Fruit fly (Drosophila melanogaster) whole organism, embryonic: ENCODE measurements around the gene CG18131.

ENCODE experiments used
- Blimp-1 ChIP-seq: fragments of 200-800 bp; sonication (Bioruptor generic); optimal IDR thresholded peaks from 3 replicates; lab custom pipeline; 2018; ENCODE audit warnings: missing biosample characterization, missing genetic modification characterization, mild to moderate bottlenecking, moderate library complexity, missing genetic modification reagents
- CG12744 ChIP-seq: fragments of 200-800 bp; sonication (Bioruptor generic); optimal IDR thresholded peaks from 2 replicates; lab custom pipeline; 2016; ENCODE audit warnings: missing biosample characterization, missing genetic modification characterization
- CG14014 ChIP-seq: fragments of 200-800 bp; sonication (Bioruptor generic); IDR thresholded peaks from 2 replicates; pipeline ENCODE4 v1.3.6; 2022; ENCODE audit warnings: missing biosample characterization, missing genetic modification characterization
- CG1603 ChIP-seq: fragments of 200-800 bp; sonication (Bioruptor generic); optimal IDR thresholded peaks from 2 replicates; lab custom pipeline; 2019; ENCODE audit warnings: missing biosample characterization, mild to moderate bottlenecking, missing genetic modification characterization, moderate library complexity
- CG1647 ChIP-seq: fragments of 200-800 bp; sonication (Bioruptor generic); optimal IDR thresholded peaks from 3 replicates; lab custom pipeline; 2016; ENCODE audit warnings: missing biosample characterization, missing genetic modification characterization
- CG2202 ChIP-seq: fragments of 200-800 bp; sonication (Bioruptor generic); optimal IDR thresholded peaks from 2 replicates; lab custom pipeline; 2018; ENCODE audit warnings: missing biosample characterization, mild to moderate bottlenecking, missing genetic modification characterization
- CG2712 ChIP-seq: fragments of 200-800 bp; optimal IDR thresholded peaks from 3 replicates; lab custom pipeline; 2019; ENCODE audit warnings: missing biosample characterization, mild to moderate bottlenecking, missing genetic modification characterization, moderate library complexity
- CG30020 ChIP-seq: fragments of 200-800 bp; optimal IDR thresholded peaks from 2 replicates; lab custom pipeline; 2019; ENCODE audit warnings: missing biosample characterization, mild to moderate bottlenecking, missing genetic modification characterization, moderate library complexity
- CG30403 ChIP-seq: fragments of 200-800 bp; sonication (Bioruptor generic); optimal IDR thresholded peaks from 3 replicates; lab custom pipeline; 2016; ENCODE audit warnings: missing biosample characterization, missing genetic modification characterization
- CG34422 ChIP-seq: fragments of 200-800 bp; sonication (Bioruptor generic); IDR thresholded peaks from 3 replicates; pipeline ENCODE4 v1.3.6; 2022; ENCODE audit warnings: missing biosample characterization, missing genetic modification characterization
- CG3726 ChIP-seq: fragments of 200-800 bp; sonication (Bioruptor generic); IDR thresholded peaks from 3 replicates; pipeline ENCODE4, ENCODE4 v1.3.6; 2022; ENCODE audit warnings: missing biosample characterization, missing genetic modification characterization
- CG4730 ChIP-seq: fragments of 200-800 bp; sonication (Bioruptor generic); IDR thresholded peaks from 2 replicates; pipeline ENCODE4 v1.3.6; 2022; ENCODE audit warnings: missing biosample characterization, missing genetic modification characterization
- CG5180 ChIP-seq: fragments of 200-800 bp; sonication (Bioruptor generic); optimal IDR thresholded peaks from 3 replicates; lab custom pipeline; 2017; ENCODE audit warnings: missing biosample characterization, missing genetic modification characterization, mild to moderate bottlenecking, moderate library complexity, missing genetic modification reagents
- CG7357 ChIP-seq: fragments of 200-800 bp; sonication (Bioruptor generic); IDR thresholded peaks from 3 replicates; pipeline ENCODE4 v1.3.6; 2022; ENCODE audit warnings: missing biosample characterization, missing genetic modification characterization
- CG8290 ChIP-seq, 3 experiments: fragments of 200-800 bp; sonication (Bioruptor generic); optimal IDR thresholded peaks; 2 replicates each; lab custom pipeline; 2016 to 2019; ENCODE audit warnings: missing biosample characterization in 3 of 3, missing genetic modification characterization in 3 of 3, mild to moderate bottlenecking in 2 of 3, moderate library complexity in 1 of 3
- CG8359 ChIP-seq: fragments of 200-800 bp; sonication (Bioruptor generic); optimal IDR thresholded peaks from 2 replicates; lab custom pipeline; 2017; ENCODE audit warnings: missing biosample characterization, mild to moderate bottlenecking, missing genetic modification characterization, borderline replicate concordance
- CG8478 ChIP-seq: fragments of >200 bp; optimal IDR thresholded peaks from 2 replicates; lab custom pipeline; 2018
- CG9215 ChIP-seq: fragments of 200-800 bp; sonication (Bioruptor generic); IDR thresholded peaks from 2 replicates; pipeline ENCODE4 v1.3.6; 2022; ENCODE audit warnings: missing biosample characterization, missing genetic modification characterization
- CG9817 ChIP-seq: fragments of 200-800 bp; sonication (Bioruptor generic); optimal IDR thresholded peaks from 2 replicates; lab custom pipeline; 2018; ENCODE audit warnings: missing biosample characterization, mild to moderate bottlenecking, missing genetic modification characterization, moderate library complexity
- CG9876 ChIP-seq: fragments of 200-800 bp; sonication (Bioruptor generic); optimal IDR thresholded peaks from 2 replicates; lab custom pipeline; 2016; ENCODE audit warnings: missing biosample characterization, missing genetic modification characterization
- CG9932 ChIP-seq: fragments of 200-800 bp; sonication (Bioruptor generic); IDR thresholded peaks from 2 replicates; pipeline ENCODE4 v1.3.6; 2022; ENCODE audit warnings: missing biosample characterization, missing genetic modification characterization
- Camta ChIP-seq: fragments of 200-800 bp; sonication (Bioruptor generic); optimal IDR thresholded peaks from 2 replicates; lab custom pipeline; 2016; ENCODE audit warnings: missing biosample characterization, missing genetic modification characterization
- CoRest ChIP-seq: fragments of 200-800 bp; sonication (Bioruptor generic); optimal IDR thresholded peaks from 3 replicates; lab custom pipeline; 2018; ENCODE audit warnings: missing biosample characterization, mild to moderate bottlenecking, missing genetic modification characterization, moderate library complexity
- Deaf1 ChIP-seq: fragments of 200-800 bp; optimal IDR thresholded peaks from 3 replicates; lab custom pipeline; 2019; ENCODE audit warnings: missing biosample characterization, mild to moderate bottlenecking, missing genetic modification characterization, moderate library complexity
- Fer1 ChIP-seq: fragments of 200-800 bp; sonication (Bioruptor generic); optimal IDR thresholded peaks from 2 replicates; lab custom pipeline; 2017; ENCODE audit warnings: missing biosample characterization, mild to moderate bottlenecking, missing genetic modification characterization
- Fer3 ChIP-seq: fragments of 200-800 bp; sonication (Bioruptor generic); optimal IDR thresholded peaks from 2 replicates; lab custom pipeline; 2018; ENCODE audit warnings: missing biosample characterization, mild to moderate bottlenecking, missing genetic modification characterization, moderate library complexity
- Gug ChIP-seq: fragments of 200-800 bp; sonication (Bioruptor generic); IDR thresholded peaks from 4 replicates; pipeline ENCODE4 v1.3.6; 2022; ENCODE audit warnings: missing biosample characterization, missing genetic modification characterization
- Ravus ChIP-seq: fragments of 200-800 bp; sonication (Bioruptor generic); IDR thresholded peaks from 2 replicates; pipeline ENCODE4 v1.3.6; 2022; ENCODE audit warnings: missing biosample characterization, missing genetic modification characterization
- Six4 ChIP-seq: fragments of 200-800 bp; sonication (Bioruptor generic); optimal IDR thresholded peaks from 2 replicates; lab custom pipeline; 2016; ENCODE audit warnings: missing biosample characterization, missing genetic modification characterization
- Trl ChIP-seq, 3 experiments: fragments of >200 bp in 2 of 3; fragments of 200-800 bp in 1 of 3; sonication (Bioruptor generic) in 1 of 3; optimal IDR thresholded peaks; 2 replicates in 1 of 3; 3 replicates in 2 of 3; lab custom pipeline; 2016 to 2017; ENCODE audit warnings: missing biosample characterization in 1 of 3, missing genetic modification characterization in 1 of 3
- bsh ChIP-seq, 2 experiments: fragments of 200-800 bp; sonication (Bioruptor generic); optimal IDR thresholded peaks; 2 replicates each; lab custom pipeline; 2017 to 2018; ENCODE audit warnings: mild to moderate bottlenecking in 2 of 2, missing biosample characterization in 2 of 2, missing genetic modification characterization in 2 of 2, moderate library complexity in 1 of 2
- cad ChIP-seq: fragments of >200 bp; optimal IDR thresholded peaks from 2 replicates; lab custom pipeline; 2017; ENCODE audit warnings: missing biosample characterization, missing genetic modification characterization
- cas ChIP-seq: fragments of 200-800 bp; sonication (Bioruptor generic); IDR thresholded peaks from 2 replicates; pipeline ENCODE4 v1.3.6; 2022; ENCODE audit warnings: missing biosample characterization, missing genetic modification characterization
- chinmo ChIP-seq: fragments of 200-800 bp; sonication (Bioruptor generic); IDR thresholded peaks from 4 replicates; pipeline ENCODE4 v1.3.6; 2022; ENCODE audit warnings: missing biosample characterization, missing genetic modification characterization; ENCODE audit not compliant: partially characterized antibody
- crol ChIP-seq: fragments of 200-800 bp; sonication (Bioruptor generic); IDR thresholded peaks from 2 replicates; pipeline ENCODE4 v1.3.6; 2022; ENCODE audit warnings: missing biosample characterization, missing genetic modification characterization
- en ChIP-seq: fragments of 200-800 bp; sonication (Bioruptor generic); optimal IDR thresholded peaks from 2 replicates; lab custom pipeline; 2016; ENCODE audit warnings: missing biosample characterization, missing genetic modification characterization
- fd102C ChIP-seq: fragments of 200-800 bp; sonication (Bioruptor generic); optimal IDR thresholded peaks from 2 replicates; lab custom pipeline; 2018; ENCODE audit warnings: missing biosample characterization, mild to moderate bottlenecking, missing genetic modification characterization, moderate library complexity
- gsb ChIP-seq: fragments of 200-800 bp; sonication (Bioruptor generic); IDR thresholded peaks from 2 replicates; pipeline ENCODE4 v1.3.6; 2022; ENCODE audit warnings: missing biosample characterization, missing genetic modification characterization
- h ChIP-seq: fragments of >200 bp; optimal IDR thresholded peaks from 2 replicates; lab custom pipeline; 2017
- inv ChIP-seq: fragments of 200-800 bp; sonication (Bioruptor generic); IDR thresholded peaks from 2 replicates; pipeline ENCODE4 v1.3.6; 2022; ENCODE audit warnings: missing biosample characterization, missing genetic modification characterization; ENCODE audit not compliant: partially characterized antibody
- knrl ChIP-seq: fragments of 200-800 bp; sonication (Bioruptor generic); IDR thresholded peaks from 3 replicates; pipeline ENCODE4 v1.3.6; 2022; ENCODE audit warnings: missing biosample characterization, missing genetic modification characterization; ENCODE audit not compliant: partially characterized antibody
- mam ChIP-seq: fragments of 200-800 bp; sonication (Bioruptor generic); optimal IDR thresholded peaks from 3 replicates; lab custom pipeline; 2016; ENCODE audit warnings: missing biosample characterization, missing genetic modification characterization
- nom ChIP-seq: fragments of 200-800 bp; sonication (Bioruptor generic); optimal IDR thresholded peaks from 2 replicates; lab custom pipeline; 2017; ENCODE audit warnings: missing biosample characterization, missing genetic modification characterization, mild to moderate bottlenecking, moderate library complexity, missing genetic modification reagents
- seq ChIP-seq: fragments of 200-800 bp; sonication (Bioruptor generic); IDR thresholded peaks from 2 replicates; pipeline ENCODE4 v1.3.6; 2022; ENCODE audit warnings: missing biosample characterization, missing genetic modification characterization
- sima ChIP-seq: fragments of 200-800 bp; sonication (Bioruptor generic); optimal IDR thresholded peaks from 2 replicates; lab custom pipeline; 2016; ENCODE audit warnings: missing biosample characterization, missing genetic modification characterization
- slbo ChIP-seq: fragments of 200-800 bp; sonication (Bioruptor generic); IDR thresholded peaks from 2 replicates; pipeline ENCODE4 v1.3.6; 2022; ENCODE audit warnings: missing biosample characterization, missing genetic modification characterization
- slp2 ChIP-seq: fragments of 200-800 bp; sonication (Bioruptor generic); optimal IDR thresholded peaks from 2 replicates; lab custom pipeline; 2016; ENCODE audit warnings: missing biosample characterization, missing genetic modification characterization
- toy ChIP-seq: fragments of 200-800 bp; sonication (Bioruptor generic); IDR thresholded peaks from 2 replicates; pipeline ENCODE4 v1.3.6; 2022; ENCODE audit warnings: missing biosample characterization, missing genetic modification characterization
- vnd ChIP-seq: fragments of 200-800 bp; sonication (Bioruptor generic); IDR thresholded peaks from 3 replicates; pipeline ENCODE4 v1.3.6; 2022; ENCODE audit warnings: missing biosample characterization, missing genetic modification characterization; ENCODE audit not compliant: partially characterized antibody
- zfh2 ChIP-seq: fragments of 200-800 bp; sonication (Bioruptor generic); optimal IDR thresholded peaks from 2 replicates; lab custom pipeline; 2016; ENCODE audit warnings: missing biosample characterization, missing genetic modification characterization

Gene CG18131

dm6 chr2L:1473427-1473826 lies 27.0 kb downstream of the CG18131 start (continued):
- TF ChIP-seq CG1603 (tag; lab: Kevin White, UChicago) (peak; percentile 68), Deaf1 (no peak), CG30020 (tag; lab: Kevin White, UChicago) (no peak), Ravus (no peak), CG8478 (lab: Kevin White, UChicago) (no peak), Blimp-1 (GFP tag; lab: Kevin White, UChicago) (peak; percentile 44), CG9932 (GFP tag; lab: Robert Waterston, UW) (peak; percentile 33; the same call in 1 of the 2 replicates), seq (GFP tag; lab: Robert Waterston, UW) (0 out of 2 replicates have a peak, but pooled peaks have one; percentile 40), Six4 (GFP tag; lab: Kevin White, UChicago) (no peak), slp2 (no peak), vnd (no peak), cad (GFP tag; lab: Kevin White, UChicago) (no peak), inv (GFP tag; lab: Robert Waterston, UW) (no peak), CG9817 (tag; lab: Kevin White, UChicago) (no peak), CG4730 (GFP tag; lab: Robert Waterston, UW) (peak; percentile 51), CG7357 (peak; percentile 41; the same call in 1 of the 3 replicates), knrl (GFP tag; lab: Robert Waterston, UW) (0 out of 3 replicates have a peak, but pooled peaks have one; percentile 16), CG8359 (GFP tag; lab: Kevin White, UChicago) (no peak), CG2202 (tag; lab: Kevin White, UChicago) (peak; percentile 5), nom (GFP tag; lab: Kevin White, UChicago) (no peak), CG34422 (GFP tag; lab: Robert Waterston, UW) (no peak), CG8290 (GFP tag; optimal IDR thresholded peaks at IDR 0.05; lab: Kevin White, UChicago) (no peak), CG8290 (tag; optimal IDR thresholded peaks at IDR 0.05; lab: Kevin White, UChicago) (peak in 1 of 2 experiments; percentile 21), fd102C (GFP tag; lab: Kevin White, UChicago) (no peak), CG3726 (no peak), CG12744 (GFP tag; lab: Kevin White, UChicago) (no peak), Fer1 (GFP tag; lab: Kevin White, UChicago) (no peak), en (GFP tag; lab: Kevin White, UChicago) (no peak), slbo (GFP tag; lab: Robert Waterston, UW) (peak; percentile 46), bsh (GFP tag; optimal IDR thresholded peaks at IDR 0.05; lab: Kevin White, UChicago) (peak in 1 of 2 experiments; percentile 55), mam (GFP tag; lab: Kevin White, UChicago) (peak; percentile 41), sima (GFP tag; lab: Kevin White, UChicago) (no peak), CG1647 (GFP tag; lab: Kevin White, UChicago) (no peak), Trl (optimal IDR thresholded peaks at IDR 0.05; lab: Kevin White, UChicago) (no peak), Trl (GFP tag; optimal IDR thresholded peaks at IDR 0.05; lab: Kevin White, UChicago) (peak; percentile 2), CoRest (tag; lab: Kevin White, UChicago) (peak; percentile 9), Gug (GFP tag; lab: Robert Waterston, UW) (peak; percentile 54; the same call in 2 of the 4 replicates), h (lab: Kevin White, UChicago) (no peak), gsb (GFP tag; lab: Robert Waterston, UW) (no peak), CG9215 (GFP tag; lab: Robert Waterston, UW) (peak; percentile 44; the same call in 1 of the 2 replicates), CG5180 (peak; percentile 4), chinmo (GFP tag; lab: Robert Waterston, UW) (0 out of 4 replicates have a peak, but pooled peaks have one; percentile 56), CG2712 (tag; lab: Kevin White, UChicago) (peak; percentile 80), Fer3 (no peak), cas (GFP tag; lab: Robert Waterston, UW) (no peak), CG9876 (GFP tag; lab: Kevin White, UChicago) (no peak), crol (GFP tag; lab: Robert Waterston, UW) (peak; percentile 62), zfh2 (no peak), CG30403 (GFP tag; lab: Kevin White, UChicago) (peak; percentile 38), toy (GFP tag; lab: Robert Waterston, UW) (no peak), CG14014 (GFP tag; lab: Robert Waterston, UW) (0 out of 2 replicates have a peak, but pooled peaks have one; percentile 35), Camta (GFP tag; lab: Kevin White, UChicago) (peak; percentile 26)
